Fruit fly (Drosophila melanogaster) whole organism, embryonic: Measurements from ENCODE around the gene vari.
A peak's percentile ranks its signal among the peaks of the same experiment; 100 is the strongest.

Source experiments
- Aef1 ChIP-seq: fragments of 200-800 bp; sonication (Bioruptor generic); IDR thresholded peaks from 3 replicates; pipeline ENCODE4 v1.3.6; 2022; ENCODE audit warnings: missing biosample characterization, missing genetic modification characterization
- CG10274 ChIP-seq: fragments of 200-800 bp; sonication (Bioruptor generic); optimal IDR thresholded peaks from 3 replicates; lab custom pipeline; 2017; ENCODE audit warnings: missing biosample characterization, mild to moderate bottlenecking, missing genetic modification characterization
- CG11695 ChIP-seq: fragments of 200-800 bp; sonication (Bioruptor generic); IDR thresholded peaks from 3 replicates; pipeline ENCODE4 v1.3.6; 2022; ENCODE audit warnings: missing biosample characterization, missing genetic modification characterization
- CG12299 ChIP-seq: fragments of 200-800 bp; sonication (Bioruptor generic); optimal IDR thresholded peaks from 2 replicates; lab custom pipeline; 2018; ENCODE audit warnings: missing biosample characterization, mild to moderate bottlenecking, missing genetic modification characterization
- CG12659 ChIP-seq: fragments of 200-800 bp; sonication (Bioruptor generic); optimal IDR thresholded peaks from 3 replicates; lab custom pipeline; 2017; ENCODE audit warnings: mild to moderate bottlenecking, missing biosample characterization, missing genetic modification reagents, missing genetic modification characterization
- CG12942 ChIP-seq: fragments of 200-800 bp; sonication (Bioruptor generic); optimal IDR thresholded peaks from 3 replicates; lab custom pipeline; 2016; ENCODE audit warnings: missing biosample characterization, missing genetic modification characterization
- CG13894 ChIP-seq: fragments of 200-800 bp; sonication (Bioruptor generic); optimal IDR thresholded peaks from 3 replicates; lab custom pipeline; 2018; ENCODE audit warnings: missing biosample characterization, mild to moderate bottlenecking, missing genetic modification characterization, moderate library complexity
- CG2120 ChIP-seq: fragments of 200-800 bp; sonication (Bioruptor generic); optimal IDR thresholded peaks from 3 replicates; lab custom pipeline; 2016; ENCODE audit warnings: missing biosample characterization, missing genetic modification characterization
- CG3281 ChIP-seq: fragments of 200-800 bp; sonication (Bioruptor generic); optimal IDR thresholded peaks from 3 replicates; lab custom pipeline; 2017; ENCODE audit warnings: missing biosample characterization, mild to moderate bottlenecking, missing genetic modification characterization
- CG3838 ChIP-seq: fragments of 200-800 bp; sonication (Bioruptor generic); optimal IDR thresholded peaks from 3 replicates; lab custom pipeline; 2016; ENCODE audit warnings: missing biosample characterization, missing genetic modification characterization
- CG3995 ChIP-seq: fragments of 200-800 bp; sonication (Bioruptor generic); optimal IDR thresholded peaks from 3 replicates; lab custom pipeline; 2016; ENCODE audit warnings: missing biosample characterization, missing genetic modification characterization
- CG4282 ChIP-seq: fragments of 200-800 bp; sonication (Bioruptor generic); optimal IDR thresholded peaks from 2 replicates; lab custom pipeline; 2016; ENCODE audit warnings: missing biosample characterization, missing genetic modification characterization
- CG5245 ChIP-seq: fragments of 200-800 bp; sonication (Bioruptor generic); optimal IDR thresholded peaks from 3 replicates; lab custom pipeline; 2016; ENCODE audit warnings: missing biosample characterization, missing genetic modification characterization
- CG6813 ChIP-seq: fragments of 200-800 bp; sonication (Bioruptor generic); optimal IDR thresholded peaks from 2 replicates; lab custom pipeline; 2017; ENCODE audit warnings: missing biosample characterization, missing genetic modification characterization, mild to moderate bottlenecking, moderate library complexity, missing genetic modification reagents
- CG7372 ChIP-seq: fragments of 200-800 bp; sonication (Bioruptor generic); IDR thresholded peaks from 2 replicates; pipeline ENCODE4 v1.3.6; 2022; ENCODE audit warnings: missing biosample characterization, missing genetic modification characterization
- CG8281 ChIP-seq: fragments of 200-800 bp; sonication (Bioruptor generic); optimal IDR thresholded peaks from 2 replicates; lab custom pipeline; 2018; ENCODE audit warnings: missing biosample characterization, mild to moderate bottlenecking, missing genetic modification characterization, moderate library complexity
- CG9727 ChIP-seq: fragments of 200-800 bp; sonication (Bioruptor generic); optimal IDR thresholded peaks from 3 replicates; lab custom pipeline; 2017; ENCODE audit warnings: missing biosample characterization, mild to moderate bottlenecking, missing genetic modification characterization
- CkIIα-i1 ChIP-seq: fragments of 200-800 bp; sonication (Bioruptor generic); IDR thresholded peaks from 2 replicates; pipeline ENCODE4 v1.3.6; 2022; ENCODE audit warnings: missing biosample characterization, missing genetic modification characterization
- Drgx ChIP-seq: fragments of 200-800 bp; sonication (Bioruptor generic); IDR thresholded peaks from 2 replicates; pipeline ENCODE4 v1.3.6; 2022; ENCODE audit warnings: missing biosample characterization, missing genetic modification characterization
- Eip74EF ChIP-seq, 2 experiments: fragments of 200-800 bp in 1 of 2; fragments of >200 bp in 1 of 2; sonication (Bioruptor generic) in 1 of 2; optimal IDR thresholded peaks; 2 replicates each; lab custom pipeline; 2017 to 2019; ENCODE audit warnings: missing biosample characterization in 2 of 2, missing genetic modification characterization in 2 of 2, mild to moderate bottlenecking in 1 of 2, moderate library complexity in 1 of 2
- GATAe ChIP-seq: fragments of 200-800 bp; sonication (Bioruptor generic); conservative IDR thresholded peaks from 2 replicates; pipeline ENCODE4 v1.3.6; 2022; ENCODE audit warnings: missing biosample characterization, missing genetic modification characterization
- Hey ChIP-seq: fragments of 200-800 bp; sonication (Bioruptor generic); optimal IDR thresholded peaks from 3 replicates; lab custom pipeline; 2018; ENCODE audit warnings: missing biosample characterization, mild to moderate bottlenecking, missing genetic modification characterization
- NC2β ChIP-seq: fragments of 200-800 bp; sonication (Bioruptor generic); optimal IDR thresholded peaks from 2 replicates; lab custom pipeline; 2016; ENCODE audit warnings: missing biosample characterization, missing genetic modification characterization
- Usf ChIP-seq: fragments of 200-800 bp; sonication (Bioruptor generic); optimal IDR thresholded peaks from 2 replicates; lab custom pipeline; 2017; ENCODE audit warnings: missing genotype, missing biosample characterization, missing genetic modification characterization
- YL-1 ChIP-seq: fragments of 200-800 bp; sonication (Bioruptor generic); optimal IDR thresholded peaks from 3 replicates; lab custom pipeline; 2017; ENCODE audit warnings: missing biosample characterization, mild to moderate bottlenecking, missing genetic modification characterization
- bbx ChIP-seq: fragments of 200-800 bp; sonication (Bioruptor generic); IDR thresholded peaks from 2 replicates; pipeline ENCODE4 v1.3.6; 2022; ENCODE audit warnings: missing biosample characterization, missing genetic modification characterization; ENCODE audit not compliant: partially characterized antibody
- bowl ChIP-seq: fragments of 200-800 bp; sonication (Bioruptor generic); IDR thresholded peaks from 2 replicates; pipeline ENCODE4 v1.3.6; 2022; ENCODE audit warnings: missing biosample characterization, missing genetic modification characterization
- br ChIP-seq: fragments of >200 bp; optimal IDR thresholded peaks from 2 replicates; lab custom pipeline; 2017
- bsh ChIP-seq, 2 experiments: fragments of 200-800 bp; sonication (Bioruptor generic); optimal IDR thresholded peaks; 2 replicates each; lab custom pipeline; 2017 to 2018; ENCODE audit warnings: mild to moderate bottlenecking in 2 of 2, missing biosample characterization in 2 of 2, missing genetic modification characterization in 2 of 2, moderate library complexity in 1 of 2
- cad ChIP-seq: fragments of >200 bp; optimal IDR thresholded peaks from 2 replicates; lab custom pipeline; 2017; ENCODE audit warnings: missing biosample characterization, missing genetic modification characterization
- chif ChIP-seq, 2 experiments: fragments of 200-800 bp; sonication (Bioruptor generic); optimal IDR thresholded peaks; 3 replicates each; lab custom pipeline; 2016; ENCODE audit warnings: missing biosample characterization in 2 of 2, missing genetic modification characterization in 2 of 2
- chinmo ChIP-seq: fragments of 200-800 bp; sonication (Bioruptor generic); IDR thresholded peaks from 4 replicates; pipeline ENCODE4 v1.3.6; 2022; ENCODE audit warnings: missing biosample characterization, missing genetic modification characterization; ENCODE audit not compliant: partially characterized antibody
- chn ChIP-seq: fragments of 200-800 bp; sonication (Bioruptor generic); optimal IDR thresholded peaks from 2 replicates; lab custom pipeline; 2016; ENCODE audit warnings: missing biosample characterization, missing genetic modification characterization
- crc ChIP-seq: fragments of 200-800 bp; sonication (Bioruptor generic); optimal IDR thresholded peaks from 2 replicates; lab custom pipeline; 2016; ENCODE audit warnings: missing biosample characterization, missing genetic modification characterization
- crol ChIP-seq: fragments of 200-800 bp; sonication (Bioruptor generic); IDR thresholded peaks from 2 replicates; pipeline ENCODE4 v1.3.6; 2022; ENCODE audit warnings: missing biosample characterization, missing genetic modification characterization
- danr ChIP-seq: fragments of 200-800 bp; sonication (Bioruptor generic); IDR thresholded peaks from 2 replicates; pipeline ENCODE4 v1.3.6; 2022; ENCODE audit warnings: missing biosample characterization, missing genetic modification characterization
- fd96Cb ChIP-seq: fragments of 200-800 bp; sonication (Bioruptor generic); optimal IDR thresholded peaks from 2 replicates; lab custom pipeline; 2018; ENCODE audit warnings: missing biosample characterization, mild to moderate bottlenecking, missing genetic modification characterization, moderate library complexity
- ftz-f1 ChIP-seq: fragments of 200-800 bp; sonication (Bioruptor generic); optimal IDR thresholded peaks from 2 replicates; lab custom pipeline; 2016; ENCODE audit warnings: missing biosample characterization, missing genetic modification characterization
- grn ChIP-seq: fragments of 200-800 bp; sonication (Bioruptor generic); optimal IDR thresholded peaks from 3 replicates; lab custom pipeline; 2017; ENCODE audit warnings: missing biosample characterization, missing genetic modification characterization
- knrl ChIP-seq: fragments of 200-800 bp; sonication (Bioruptor generic); IDR thresholded peaks from 3 replicates; pipeline ENCODE4 v1.3.6; 2022; ENCODE audit warnings: missing biosample characterization, missing genetic modification characterization; ENCODE audit not compliant: partially characterized antibody
- lab ChIP-seq: fragments of 200-800 bp; sonication (Bioruptor generic); optimal IDR thresholded peaks from 3 replicates; lab custom pipeline; 2017; ENCODE audit warnings: missing biosample characterization, missing genetic modification characterization, mild to moderate bottlenecking, moderate library complexity, missing genetic modification reagents
- lilli ChIP-seq: fragments of 200-800 bp; sonication (Bioruptor generic); optimal IDR thresholded peaks from 3 replicates; lab custom pipeline; 2016; ENCODE audit warnings: missing biosample characterization, missing genetic modification characterization
- maf-S ChIP-seq: fragments of 200-800 bp; sonication (Bioruptor generic); optimal IDR thresholded peaks from 2 replicates; lab custom pipeline; 2016; ENCODE audit warnings: missing biosample characterization, missing genetic modification characterization
- oc ChIP-seq: fragments of 200-800 bp; sonication (Bioruptor generic); optimal IDR thresholded peaks from 2 replicates; lab custom pipeline; 2018; ENCODE audit warnings: missing biosample characterization, mild to moderate bottlenecking, missing genetic modification characterization, moderate library complexity
- pan ChIP-seq, 4 experiments: fragments of >200 bp in 3 of 4; fragments of 200-800 bp in 1 of 4; sonication (Bioruptor generic) in 1 of 4; optimal IDR thresholded peaks in 3 of 4; IDR thresholded peaks in 1 of 4; 2 replicates each; pipeline versions ENCODE4 v1.3.6 to Lab custom; 2017 to 2022; ENCODE audit warnings: missing biosample characterization in 2 of 4, missing genetic modification characterization in 2 of 4, mixed read lengths in 1 of 4
- sens ChIP-seq: fragments of 200-800 bp; sonication (Bioruptor generic); peaks from one replicate; lab custom pipeline; 2016; ENCODE audit warnings: missing biosample characterization, missing genetic modification characterization
- sna ChIP-seq: fragments of 200-800 bp; sonication (Bioruptor generic); IDR thresholded peaks from 2 replicates; pipeline ENCODE4 v1.3.6; 2022; ENCODE audit warnings: missing biosample characterization, missing genetic modification characterization; ENCODE audit not compliant: partially characterized antibody
- tap ChIP-seq: fragments of 200-800 bp; optimal IDR thresholded peaks from 3 replicates; lab custom pipeline; 2019; ENCODE audit warnings: missing biosample characterization, mild to moderate bottlenecking, missing genetic modification characterization, moderate library complexity
- tna ChIP-seq: fragments of 200-800 bp; sonication (Bioruptor generic); IDR thresholded peaks from 2 replicates; pipeline ENCODE4 v1.3.6; 2022; ENCODE audit warnings: missing biosample characterization, missing genetic modification characterization; ENCODE audit not compliant: partially characterized antibody
- trh ChIP-seq: fragments of 200-800 bp; sonication (Bioruptor generic); optimal IDR thresholded peaks from 2 replicates; lab custom pipeline; 2016; ENCODE audit warnings: missing biosample characterization, missing genetic modification characterization

Gene vari

dm6 chr2L:20770242-20770769, 26.5 kb downstream of the vari start, which contains the start of gene cad (continued):
- TF ChIP-seq CG11695 (no peak), pan (optimal IDR thresholded peaks at IDR 0.05; lab: Kevin White, UChicago) (no peak), pan (GFP tag; optimal IDR thresholded peaks at IDR 0.05 in 1 of 2, IDR thresholded peaks at IDR 0.05 in 1 of 2) (peak in 1 of 2 experiments; percentile 71), CG4282 (GFP tag; lab: Kevin White, UChicago) (no peak), Hey (tag; lab: Kevin White, UChicago) (no peak), CG7372 (no peak), CG3838 (no peak), oc (tag; lab: Kevin White, UChicago) (peak; percentile 77), bsh (GFP tag; optimal IDR thresholded peaks at IDR 0.05; lab: Kevin White, UChicago) (peak in 1 of 2 experiments; percentile 18), CG3995 (GFP tag; lab: Kevin White, UChicago) (no peak), CG8281 (tag; lab: Kevin White, UChicago) (no peak), Drgx (GFP tag; lab: Robert Waterston, UW) (peak; percentile 56; the same call in 1 of the 2 replicates), chinmo (peak; percentile 78; the same call in 2 of the 4 replicates), bowl (GFP tag; lab: Robert Waterston, UW) (no peak), sens (GFP tag; lab: Kevin White, UChicago) (peak; percentile 84), CG6813 (peak; percentile 63), GATAe (GFP tag; lab: Robert Waterston, UW) (peak; percentile 80), YL-1 (GFP tag; lab: Kevin White, UChicago) (no peak), NC2β (GFP tag; lab: Kevin White, UChicago) (no peak), Eip74EF (GFP tag; optimal IDR thresholded peaks at IDR 0.05; lab: Kevin White, UChicago) (no peak), lilli (GFP tag; lab: Kevin White, UChicago) (no peak), CG9727 (GFP tag; lab: Kevin White, UChicago) (no peak), grn (peak; percentile 97), CG2120 (GFP tag; lab: Kevin White, UChicago) (no peak), Aef1 (GFP tag; lab: Robert Waterston, UW) (no peak), trh (GFP tag; lab: Kevin White, UChicago) (no peak), sna (GFP tag; lab: Robert Waterston, UW) (no peak), CG13894 (no peak), CG5245 (GFP tag; lab: Kevin White, UChicago) (no peak), br (lab: Kevin White, UChicago) (no peak), fd96Cb (no peak), CG12299 (no peak), CG12942 (GFP tag; lab: Kevin White, UChicago) (no peak), knrl (peak; percentile 22; the same call in 1 of the 3 replicates), maf-S (no peak), tna (GFP tag; lab: Robert Waterston, UW) (0 out of 2 replicates have a peak, but pooled peaks have one; percentile 27), bbx (GFP tag; lab: Robert Waterston, UW) (peak; percentile 20; the same call in 1 of the 2 replicates), tap (tag; lab: Kevin White, UChicago) (no peak), CG10274 (no peak), chif (GFP tag; optimal IDR thresholded peaks at IDR 0.05; lab: Kevin White, UChicago) (no peak), chn (no peak), CG3281 (GFP tag; lab: Kevin White, UChicago) (peak; percentile 35), crol (GFP tag; lab: Robert Waterston, UW) (0 out of 2 replicates have a peak, but pooled peaks have one; percentile 39), lab (peak; percentile 61), CG12659 (GFP tag; lab: Kevin White, UChicago) (peak; percentile 7), Usf (GFP tag; lab: Kevin White, UChicago) (no peak), danr (GFP tag; lab: Robert Waterston, UW) (no peak), crc (GFP tag; lab: Kevin White, UChicago) (no peak), cad (GFP tag; lab: Kevin White, UChicago) (peak; percentile 94), ftz-f1 (GFP tag; lab: Kevin White, UChicago) (peak; percentile 31), CkIIα-i1 (GFP tag; lab: Robert Waterston, UW) (no peak)
